Fruit fly (Drosophila melanogaster): ENCODE results near the gene CG1394.

The CG1394 gene

DNA sequence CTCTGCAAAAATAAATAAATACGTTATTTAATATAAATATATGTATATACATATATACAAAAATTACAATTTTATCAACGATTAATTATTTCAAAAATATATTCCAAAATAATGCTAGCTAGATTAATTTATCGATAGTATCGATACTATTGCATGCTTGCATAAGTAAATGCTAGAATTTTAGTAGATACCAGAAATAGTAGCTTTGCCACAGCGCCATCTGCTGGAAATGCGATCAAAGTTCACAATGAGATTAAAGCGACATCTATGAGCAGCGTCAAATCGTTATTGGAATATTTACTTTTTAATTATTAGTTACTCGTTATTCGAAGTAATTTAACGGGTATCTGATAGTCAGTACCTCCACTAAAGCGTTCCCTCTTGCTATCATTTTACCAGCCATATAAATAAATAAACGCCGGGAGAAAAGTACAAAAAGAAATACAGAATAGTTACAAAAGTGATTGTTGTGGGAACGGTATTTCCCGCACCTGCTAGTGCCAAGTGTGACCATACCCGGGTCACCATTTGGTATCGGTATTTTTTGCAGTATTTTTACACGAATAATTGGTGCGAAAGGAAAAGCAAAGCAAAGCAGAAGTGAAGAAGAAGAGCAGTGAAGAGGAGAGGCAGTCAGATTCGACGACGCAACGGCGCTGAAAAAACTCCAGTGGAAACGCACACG lies 16.5 kb downstream of the CG1394 start, which contains the start of the genes rtv and Dlic (continued):
- no peak for TF ChIP-seq CG8281 (tag; optimal IDR thresholded peaks at IDR 0.05)
- no peak for TF ChIP-seq CG8478 (optimal IDR thresholded peaks at IDR 0.05)
- no peak for TF ChIP-seq Rx (GFP tag; IDR thresholded peaks at IDR 0.05)
- TF ChIP-seq knrl (GFP tag; IDR thresholded peaks at IDR 0.05; ENCODE audit: partially characterized antibody), result peak; percentile 74
- TF ChIP-seq Eip74EF (GFP tag; optimal IDR thresholded peaks at IDR 0.05), result no peak
- no peak for TF ChIP-seq PHDP (tag; optimal IDR thresholded peaks at IDR 0.05)
- no peak for TF ChIP-seq CG14441 (GFP tag; IDR thresholded peaks at IDR 0.05)
- peak; percentile 15 for TF ChIP-seq pnt (GFP tag; optimal IDR thresholded peaks at IDR 0.05)
- TF ChIP-seq NC2α (GFP tag; optimal IDR thresholded peaks at IDR 0.05), result no peak
- TF ChIP-seq Dll (GFP tag; IDR thresholded peaks at IDR 0.05; ENCODE audit: partially characterized antibody), result peak; percentile 88
- TF ChIP-seq scrt (GFP tag; optimal IDR thresholded peaks at IDR 0.05), result no peak
- TF ChIP-seq gsb (GFP tag; IDR thresholded peaks at IDR 0.05), result no peak
- no peak for TF ChIP-seq CG32772 (GFP tag; IDR thresholded peaks at IDR 0.05)
- TF ChIP-seq CG13894 (tag; optimal IDR thresholded peaks at IDR 0.05), result peak; percentile 53
- TF ChIP-seq CG17568 (GFP tag; optimal IDR thresholded peaks at IDR 0.05), result no peak
- no peak for TF ChIP-seq CG4820 (GFP tag; optimal IDR thresholded peaks at IDR 0.05)
- peak; percentile 90 for TF ChIP-seq Lhr (GFP tag; optimal IDR thresholded peaks at IDR 0.05)
- TF ChIP-seq sob (GFP tag; IDR thresholded peaks at IDR 0.05), result no peak
- no peak for TF ChIP-seq lbe (GFP tag; optimal IDR thresholded peaks at IDR 0.05)
- TF ChIP-seq gcm2 (GFP tag; optimal IDR thresholded peaks at IDR 0.05), result no peak
- TF ChIP-seq ap (GFP tag; IDR thresholded peaks at IDR 0.05), result no peak
- TF ChIP-seq Dip2 (GFP tag; IDR thresholded peaks at IDR 0.05), result no peak
- TF ChIP-seq vfl (GFP tag; optimal IDR thresholded peaks at IDR 0.05), result no peak
- TF ChIP-seq phol (tag; optimal IDR thresholded peaks at IDR 0.05), result peak; percentile 28
- TF ChIP-seq CG18476 (GFP tag; optimal IDR thresholded peaks at IDR 0.05), result no peak
- TF ChIP-seq rib (GFP tag; IDR thresholded peaks at IDR 0.05), result no peak
- TF ChIP-seq CG12236 (GFP tag; optimal IDR thresholded peaks at IDR 0.05), result no peak
- TF ChIP-seq mam (GFP tag; optimal IDR thresholded peaks at IDR 0.05), result peak; percentile 33
- no peak for TF ChIP-seq HLH3B (GFP tag; IDR thresholded peaks at IDR 0.05)
- no peak for TF ChIP-seq CG6254 (GFP tag; optimal IDR thresholded peaks at IDR 0.05)
- TF ChIP-seq Hmx (GFP tag; optimal IDR thresholded peaks at IDR 0.05), result no peak
- no peak for TF ChIP-seq bab2 (GFP tag; optimal IDR thresholded peaks at IDR 0.05)
- TF ChIP-seq eve (GFP tag; optimal IDR thresholded peaks at IDR 0.05), result no peak
- TF ChIP-seq Hmr (GFP tag; optimal IDR thresholded peaks at IDR 0.05), result peak; percentile 56
- no peak for TF ChIP-seq Nf-YA (GFP tag; IDR thresholded peaks at IDR 0.05)
- no peak for TF ChIP-seq H15 (GFP tag; IDR thresholded peaks at IDR 0.05)
- no peak for TF ChIP-seq zfh2 (GFP tag; optimal IDR thresholded peaks at IDR 0.05)
- no peak for TF ChIP-seq dan (GFP tag; IDR thresholded peaks at IDR 0.05)
- TF ChIP-seq CG9727 (GFP tag; optimal IDR thresholded peaks at IDR 0.05), result peak; percentile 24
- peak; percentile 38 for TF ChIP-seq zen (tag; optimal IDR thresholded peaks at IDR 0.05)
- no peak for TF ChIP-seq CG6765 (GFP tag; optimal IDR thresholded peaks at IDR 0.05)
- TF ChIP-seq Nf-YC (tag; optimal IDR thresholded peaks at IDR 0.05), result no peak
- TF ChIP-seq schlank (tag; optimal IDR thresholded peaks at IDR 0.05), result no peak
- TF ChIP-seq YL-1 (GFP tag; optimal IDR thresholded peaks at IDR 0.05), result no peak
- no peak for TF ChIP-seq B-H2 (GFP tag; optimal IDR thresholded peaks at IDR 0.05)
- peak; percentile 82 for TF ChIP-seq hbn (GFP tag; IDR thresholded peaks at IDR 0.05; ENCODE audit: partially characterized antibody)
- TF ChIP-seq Trl (optimal IDR thresholded peaks at IDR 0.05), result no peak
- peak; percentile 10 for TF ChIP-seq Trl (GFP tag; optimal IDR thresholded peaks at IDR 0.05)
- 0 out of 3 replicates have a peak, but pooled peaks have one; percentile 13 for TF ChIP-seq otp (GFP tag; IDR thresholded peaks at IDR 0.05)
- TF ChIP-seq MBD-R2 (GFP tag; IDR thresholded peaks at IDR 0.05), result no peak
- TF ChIP-seq Myb (GFP tag; optimal IDR thresholded peaks at IDR 0.05), result peak; percentile 29
